Worm (Caenorhabditis elegans) whole organism, L1 larva: Measurements from ENCODE around the gene timp-1.

Experiments
- blmp-1 ChIP-seq: fragments of 150-350 bp; optimal IDR thresholded peaks from 2 replicates; lab custom pipeline; 2014; ENCODE audit warnings: missing biosample characterization, missing genetic modification characterization
- efl-1 ChIP-seq, 4 experiments: fragments of 150-350 bp; optimal IDR thresholded peaks in 3 of 4; peaks in 1 of 4; 1 replicate in 1 of 4; 2 replicates in 3 of 4; lab custom pipeline; 2014; ENCODE audit warnings: missing biosample characterization in 2 of 4, missing genetic modification characterization in 2 of 4, missing genetic modification reagents in 2 of 4
- elt-3 ChIP-seq, 6 experiments: fragments of 150-350 bp in 1 of 6; sonication (generic microtip); optimal IDR thresholded peaks; 2 replicates each; lab custom pipeline; 2017 to 2018; ENCODE audit warnings: missing biosample characterization in 6 of 6, missing genetic modification characterization in 6 of 6, inconsistent platforms in 1 of 6
- tbx-2 ChIP-seq: sonication (generic microtip); optimal IDR thresholded peaks from 2 replicates; lab custom pipeline; 2016; ENCODE audit warnings: missing genetic modification characterization, missing compliant biosample characterization
- ztf-11 ChIP-seq, 2 experiments: sonication (generic microtip); optimal IDR thresholded peaks; 2 replicates each; lab custom pipeline; 2016 to 2017; ENCODE audit warnings: missing genetic modification characterization in 2 of 2, missing biosample characterization in 1 of 2, missing compliant biosample characterization in 1 of 2

- TF ChIP-seq efl-1 (optimal IDR thresholded peaks at IDR 0.05; lab: Kevin White, UChicago) = peak in 1 of 2 experiments; percentile 24
- peak in 1 of 2 experiments; percentile 60 for TF ChIP-seq efl-1 (GFP tag; optimal IDR thresholded peaks at IDR 0.05 in 1 of 2; lab: Kevin White, UChicago)
- no peak for TF ChIP-seq elt-3 (tag; optimal IDR thresholded peaks at IDR 0.05; lab: Kevin White, UChicago)
- no peak for TF ChIP-seq ztf-11 (tag; optimal IDR thresholded peaks at IDR 0.05; lab: Kevin White, UChicago)
- no peak for TF ChIP-seq tbx-2
- no peak for TF ChIP-seq blmp-1 (tag; lab: Kevin White, UChicago)
These were observed 23.0 kb downstream of the timp-1 start for ce11 chrV:8230056-8230455.
